ENCODE assay signal across 4 fruit fly cellular contexts in the genomic region with DNA sequence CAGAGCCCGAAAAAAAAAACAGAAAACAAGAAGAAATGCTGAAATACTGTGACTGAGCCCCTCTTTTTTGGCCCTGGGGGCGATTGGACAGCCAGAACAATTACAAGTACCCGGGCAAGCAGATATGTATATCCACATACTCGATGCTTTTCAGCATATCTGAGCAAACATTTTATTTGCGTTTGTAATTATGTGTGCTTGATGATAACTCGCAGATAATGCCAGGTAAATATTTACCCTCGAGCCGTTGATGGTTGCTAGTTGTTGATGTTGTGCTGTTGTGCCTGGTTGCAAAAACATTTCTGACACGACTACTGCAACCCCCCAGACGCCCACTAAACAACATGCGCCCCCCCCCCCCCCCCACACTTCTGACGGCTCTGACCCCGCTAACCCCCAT.
TF ChIP-seq lines count a peak whose summit lies in the region.

No protein-coding gene starts in this region.

- TF ChIP-seq CTCF in whole organism, embryonic (GFP tag; optimal IDR thresholded peaks at IDR 0.05; lab: Kevin White, UChicago) = peak; percentile 39

TF ChIP-seq in whole organism, embryonic, 481 proteins besides CTCF, POLR2A, EP300 and RAD21 (continues in another document):
- TF ChIP-seq BtbVII (GFP tag; optimal IDR thresholded peaks at IDR 0.05; lab: Kevin White, UChicago) (peak; percentile 83), Spps (tag; optimal IDR thresholded peaks at IDR 0.05; lab: Kevin White, UChicago) (no peak), CG2875 (GFP tag; optimal IDR thresholded peaks at IDR 0.05; lab: Kevin White, UChicago) (no peak), scrt (GFP tag; optimal IDR thresholded peaks at IDR 0.05; lab: Kevin White, UChicago) (peak; percentile 58), CG12219 (GFP tag; optimal IDR thresholded peaks at IDR 0.05; lab: Kevin White, UChicago) (peak; percentile 56), so (GFP tag; IDR thresholded peaks at IDR 0.05; lab: Robert Waterston, UW) (peak; percentile 39; the same call in 2 of the 3 replicates), amos (GFP tag; IDR thresholded peaks at IDR 0.05; lab: Robert Waterston, UW; ENCODE audit: partially characterized antibody) (no peak), CG9797 (GFP tag; optimal IDR thresholded peaks at IDR 0.05; lab: Kevin White, UChicago) (no peak), peb (GFP tag; IDR thresholded peaks at IDR 0.05; lab: Robert Waterston, UW) (no peak), H15 (GFP tag; IDR thresholded peaks at IDR 0.05; lab: Robert Waterston, UW) (no peak), mld (GFP tag; IDR thresholded peaks at IDR 0.05; lab: Robert Waterston, UW; ENCODE audit: partially characterized antibody) (no peak), pho (GFP tag; optimal IDR thresholded peaks at IDR 0.05; lab: Kevin White, UChicago) (no peak), sima (GFP tag; optimal IDR thresholded peaks at IDR 0.05; lab: Kevin White, UChicago) (no peak), btn (GFP tag; optimal IDR thresholded peaks at IDR 0.05; lab: Kevin White, UChicago) (no peak), Usf (GFP tag; optimal IDR thresholded peaks at IDR 0.05; lab: Kevin White, UChicago) (no peak), ro (GFP tag; IDR thresholded peaks at IDR 0.05; lab: Robert Waterston, UW) (no peak), Eip74EF (GFP tag; optimal IDR thresholded peaks at IDR 0.05; lab: Kevin White, UChicago) (peak in 1 of 2 experiments; percentile 28), nmo (GFP tag; optimal IDR thresholded peaks at IDR 0.05; lab: Kevin White, UChicago) (no peak), pan (optimal IDR thresholded peaks at IDR 0.05; lab: Kevin White, UChicago) (no peak), pan (GFP tag; optimal IDR thresholded peaks at IDR 0.05 in 1 of 2, IDR thresholded peaks at IDR 0.05 in 1 of 2) (peak in 1 of 2 experiments; percentile 54), BEAF-32 (GFP tag; optimal IDR thresholded peaks at IDR 0.05; lab: Kevin White, UChicago) (no peak)

TF ChIP-seq in whole organism, prepupa, 60 proteins besides CTCF, POLR2A, EP300 and RAD21:
- TF ChIP-seq eg (GFP tag; IDR thresholded peaks at IDR 0.05; lab: Robert Waterston, UW) = peak; percentile 28; the same call in 1 of the 3 replicates
- no peak for TF ChIP-seq CG16779 (tag; optimal IDR thresholded peaks at IDR 0.05; lab: Kevin White, UChicago)
- TF ChIP-seq CG3919 (GFP tag; optimal IDR thresholded peaks at IDR 0.05; lab: Kevin White, UChicago) = no peak
- no peak for TF ChIP-seq Sox15 (GFP tag; optimal IDR thresholded peaks at IDR 0.05; lab: Kevin White, UChicago)
- no peak for TF ChIP-seq CG11902 (GFP tag; optimal IDR thresholded peaks at IDR 0.05; lab: Kevin White, UChicago)
- no peak for TF ChIP-seq acj6 (GFP tag; optimal IDR thresholded peaks at IDR 0.05; lab: Kevin White, UChicago)
- TF ChIP-seq CG8632 (GFP tag; optimal IDR thresholded peaks at IDR 0.05; lab: Kevin White, UChicago) = peak; percentile 25
- peak; percentile 12 for TF ChIP-seq CG7368 (GFP tag; optimal IDR thresholded peaks at IDR 0.05; lab: Kevin White, UChicago)
- TF ChIP-seq Eip75B (GFP tag; optimal IDR thresholded peaks at IDR 0.05; lab: Kevin White, UChicago) = no peak
- no peak for TF ChIP-seq dsx (GFP tag; optimal IDR thresholded peaks at IDR 0.05; lab: Kevin White, UChicago; ENCODE audit: poor library complexity, severe bottlenecking)
- no peak for TF ChIP-seq Hr38 (GFP tag; optimal IDR thresholded peaks at IDR 0.05; lab: Kevin White, UChicago)
- TF ChIP-seq net (GFP tag; optimal IDR thresholded peaks at IDR 0.05; lab: Kevin White, UChicago) = peak; percentile 38
- TF ChIP-seq CG6163 (GFP tag; IDR thresholded peaks at IDR 0.05; lab: Robert Waterston, UW) = no peak
- TF ChIP-seq fd85E (GFP tag; optimal IDR thresholded peaks at IDR 0.05; lab: Kevin White, UChicago) = no peak
- no peak for TF ChIP-seq Eip93F (GFP tag; optimal IDR thresholded peaks at IDR 0.05; lab: Kevin White, UChicago)
- peak; percentile 49 for TF ChIP-seq Eip78C (GFP tag; lab: Kevin White, UChicago)
- peak; percentile 14 for TF ChIP-seq CG1621 (tag; optimal IDR thresholded peaks at IDR 0.05; lab: Kevin White, UChicago)
- TF ChIP-seq salr (GFP tag; optimal IDR thresholded peaks at IDR 0.05; lab: Kevin White, UChicago) = no peak
- TF ChIP-seq fkh (GFP tag; optimal IDR thresholded peaks at IDR 0.05; lab: Kevin White, UChicago) = peak; percentile 93

TF ChIP-seq in whole organism, pupa, 21 proteins besides CTCF, POLR2A, EP300 and RAD21:
- TF ChIP-seq Snoo (tag; optimal IDR thresholded peaks at IDR 0.05; lab: Kevin White, UChicago) (no peak), gl (tag; optimal IDR thresholded peaks at IDR 0.05; lab: Kevin White, UChicago) (peak; percentile 5)
TF ChIP-seq in whole organism, pupa: peak in this region for 1.

TF ChIP-seq in whole organism, wandering third instar larva, 38 proteins besides CTCF, POLR2A, EP300 and RAD21:
- TF ChIP-seq h (GFP tag; optimal IDR thresholded peaks at IDR 0.05; lab: Kevin White, UChicago) (no peak), Vsx2 (GFP tag; optimal IDR thresholded peaks at IDR 0.05; lab: Kevin White, UChicago; ENCODE audit: partially characterized antibody) (no peak), Dif (GFP tag; optimal IDR thresholded peaks at IDR 0.05; lab: Kevin White, UChicago; ENCODE audit: partially characterized antibody) (no peak), sage (GFP tag; optimal IDR thresholded peaks at IDR 0.05; lab: Kevin White, UChicago) (no peak), lola (GFP tag; optimal IDR thresholded peaks at IDR 0.05; lab: Kevin White, UChicago) (no peak), HLH106 (tag; optimal IDR thresholded peaks at IDR 0.05; lab: Kevin White, UChicago) (no peak), Jra (GFP tag; optimal IDR thresholded peaks at IDR 0.05; lab: Kevin White, UChicago) (no peak), tai (GFP tag; optimal IDR thresholded peaks at IDR 0.05; lab: Kevin White, UChicago) (no peak), brk (GFP tag; optimal IDR thresholded peaks at IDR 0.05; lab: Kevin White, UChicago) (no peak), Dfd (GFP tag; optimal IDR thresholded peaks at IDR 0.05; lab: Kevin White, UChicago) (no peak), rgr (GFP tag; optimal IDR thresholded peaks at IDR 0.05; lab: Kevin White, UChicago) (peak; percentile 32), OdsH (GFP tag; optimal IDR thresholded peaks at IDR 0.05; lab: Kevin White, UChicago) (peak; percentile 6), jim (GFP tag; optimal IDR thresholded peaks at IDR 0.05; lab: Kevin White, UChicago) (no peak), Hr78 (GFP tag; optimal IDR thresholded peaks at IDR 0.05; lab: Kevin White, UChicago) (no peak), Rel (GFP tag; optimal IDR thresholded peaks at IDR 0.05; lab: Kevin White, UChicago) (no peak), Rel (tag; optimal IDR thresholded peaks at IDR 0.05; lab: Kevin White, UChicago) (no peak)
